Worm (Caenorhabditis elegans) whole organism, late embryonic: ENCODE results near the gene nhr-253.

Experiments used
- K02D7.2 ChIP-seq: sonication (generic microtip); optimal IDR thresholded peaks from 2 replicates; lab custom pipeline; 2017; ENCODE audit warnings: mild to moderate bottlenecking, missing genetic modification characterization, missing compliant biosample characterization
- ama-1 ChIP-seq: fragments of 150-350 bp; optimal IDR thresholded peaks from 2 replicates; lab custom pipeline; 2014
- ceh-18 ChIP-seq: sonication (generic microtip); optimal IDR thresholded peaks from 2 replicates; lab custom pipeline; 2016; ENCODE audit warnings: missing genetic modification characterization, missing compliant biosample characterization
- ceh-48 ChIP-seq: sonication (generic microtip); optimal IDR thresholded peaks from 2 replicates; lab custom pipeline; 2016; ENCODE audit warnings: missing genetic modification characterization, inconsistent platforms, missing compliant biosample characterization
- ceh-6 ChIP-seq: fragments of 200-800 bp; sonication (Bioruptor generic); optimal IDR thresholded peaks from 2 replicates; lab custom pipeline; 2018; ENCODE audit warnings: mild to moderate bottlenecking, missing genetic modification characterization, missing compliant biosample characterization
- dve-1 ChIP-seq: sonication (generic microtip); optimal IDR thresholded peaks from 2 replicates; lab custom pipeline; 2017; ENCODE audit warnings: antibody characterized with exemption, mild to moderate bottlenecking, missing genetic modification characterization, missing compliant biosample characterization
- fkh-6 ChIP-seq: sonication (generic microtip); optimal IDR thresholded peaks from 2 replicates; lab custom pipeline; 2016; ENCODE audit warnings: missing genetic modification characterization, missing compliant biosample characterization
- hlh-13 ChIP-seq: fragments of 200-800 bp; sonication (Bioruptor generic); optimal IDR thresholded peaks from 2 replicates; lab custom pipeline; 2018; ENCODE audit warnings: mild to moderate bottlenecking, missing genetic modification characterization, missing compliant biosample characterization
- odd-2 ChIP-seq: sonication (generic microtip); optimal IDR thresholded peaks from 2 replicates; lab custom pipeline; 2017; ENCODE audit warnings: antibody characterized with exemption, mild to moderate bottlenecking, missing genetic modification characterization, missing compliant biosample characterization
- pat-9 ChIP-seq: fragments of 200-800 bp; sonication (Bioruptor generic); optimal IDR thresholded peaks from 2 replicates; lab custom pipeline; 2018; ENCODE audit warnings: mild to moderate bottlenecking, missing genetic modification characterization, moderate library complexity, missing compliant biosample characterization
- sox-2 ChIP-seq: fragments of 200-800 bp; sonication (Bioruptor generic); IDR thresholded peaks from 2 replicates; pipeline ENCODE4 v1.3.6; 2022; ENCODE audit warnings: missing genetic modification reagents, missing genetic modification characterization, missing compliant biosample characterization
- unc-3 ChIP-seq, 2 experiments: fragments of 200-800 bp in 1 of 2; sonication (Bioruptor generic) in 1 of 2; sonication (generic microtip) in 1 of 2; conservative IDR thresholded peaks in 1 of 2; optimal IDR thresholded peaks in 1 of 2; 2 replicates each; pipeline versions ENCODE4 v1.3.6 to Lab custom; 2016 to 2022; ENCODE audit warnings: missing compliant biosample characterization in 2 of 2, missing genetic modification characterization in 2 of 2, missing genetic modification reagents in 1 of 2
- zip-5 ChIP-seq: sonication (generic microtip); optimal IDR thresholded peaks from 2 replicates; lab custom pipeline; 2016; ENCODE audit warnings: missing genetic modification characterization, missing compliant biosample characterization

- TF ChIP-seq sox-2 (GFP tag; lab: Robert Waterston, UW) (no peak), fkh-6 (tag; lab: Kevin White, UChicago) (no peak), zip-5 (tag; lab: Kevin White, UChicago) (no peak), unc-3 (GFP tag; conservative IDR thresholded peaks at IDR 0.05; lab: Robert Waterston, UW) (no peak), unc-3 (tag; optimal IDR thresholded peaks at IDR 0.05; lab: Kevin White, UChicago) (no peak), K02D7.2 (no peak), ceh-6 (GFP tag; lab: Kevin White, UChicago) (no peak), ceh-18 (tag; lab: Kevin White, UChicago) (no peak), hlh-13 (no peak), odd-2 (no peak), ama-1 (no peak), ceh-48 (no peak), dve-1 (tag; lab: Kevin White, UChicago) (no peak), pat-9 (tag; lab: Kevin White, UChicago) (no peak)
Observed at ce11 chrV:418432-418831, 22.0 kb downstream of the nhr-253 start, which contains the start of gene Y39D8A.1.
